Worm (Caenorhabditis elegans) whole organism, L2 larva: Measurements from ENCODE around the gene srh-18.
A peak's percentile ranks its signal among the peaks of the same experiment; 100 is the strongest.

ENCODE experiments used
- C34F6.9 ChIP-seq: fragments of 150-350 bp; optimal IDR thresholded peaks from 2 replicates; lab custom pipeline; 2014; ENCODE audit warnings: missing biosample characterization, missing genetic modification characterization
- F13H6.1 ChIP-seq: sonication (generic microtip); optimal IDR thresholded peaks from 2 replicates; lab custom pipeline; 2016; ENCODE audit warnings: missing genetic modification characterization, missing compliant biosample characterization
- R02D3.7 ChIP-seq: fragments of 150-350 bp; optimal IDR thresholded peaks from 2 replicates; lab custom pipeline; 2014; ENCODE audit warnings: missing biosample characterization, missing genetic modification characterization
- Y55F3AM.14 ChIP-seq: fragments of 200-800 bp; sonication (Bioruptor generic); optimal IDR thresholded peaks from 2 replicates; lab custom pipeline; 2018; ENCODE audit warnings: mild to moderate bottlenecking, missing genetic modification characterization, missing compliant biosample characterization
- ZK546.5 ChIP-seq: sonication (generic microtip); optimal IDR thresholded peaks from 2 replicates; lab custom pipeline; 2017; ENCODE audit warnings: missing biosample characterization, missing genetic modification characterization
- ama-1 ChIP-seq: fragments of 150-350 bp; optimal IDR thresholded peaks from 2 replicates; lab custom pipeline; 2018; ENCODE audit warnings: inconsistent platforms
- blmp-1 ChIP-seq: sonication (generic microtip); optimal IDR thresholded peaks from 2 replicates; lab custom pipeline; 2017; ENCODE audit warnings: missing genetic modification characterization, mild to moderate bottlenecking, missing compliant biosample characterization, antibody characterized with exemption, moderate library complexity; ENCODE audit not compliant: insufficient read depth
- crh-2 ChIP-seq: sonication (generic microtip); optimal IDR thresholded peaks from 2 replicates; lab custom pipeline; 2017; ENCODE audit warnings: missing biosample characterization, missing genetic modification characterization
- fos-1 ChIP-seq: fragments of 150-350 bp; optimal IDR thresholded peaks from 2 replicates; lab custom pipeline; 2014; ENCODE audit warnings: missing biosample characterization, missing genetic modification characterization
- gmeb-1 ChIP-seq: fragments of 150-350 bp; optimal IDR thresholded peaks from 2 replicates; lab custom pipeline; 2014; ENCODE audit warnings: missing biosample characterization, missing genetic modification characterization
- lin-11 ChIP-seq: fragments of 150-350 bp; sonication (generic microtip); optimal IDR thresholded peaks from 2 replicates; lab custom pipeline; 2014; ENCODE audit warnings: missing biosample characterization, missing genetic modification characterization, inconsistent platforms, mixed read lengths
- lsy-2 ChIP-seq, 2 experiments: fragments of 150-350 bp in 1 of 2; sonication (generic microtip) in 1 of 2; optimal IDR thresholded peaks; 2 replicates each; lab custom pipeline; 2014 to 2017; ENCODE audit warnings: missing biosample characterization in 2 of 2, missing genetic modification characterization in 2 of 2
- mab-5 ChIP-seq: fragments of 150-350 bp; optimal IDR thresholded peaks from 2 replicates; lab custom pipeline; 2014; ENCODE audit warnings: missing biosample characterization, missing genetic modification characterization
- mbf-1 ChIP-seq: sonication (generic microtip); optimal IDR thresholded peaks from 2 replicates; lab custom pipeline; 2017; ENCODE audit warnings: missing biosample characterization, missing genetic modification characterization
- nhr-10 ChIP-seq: sonication (generic microtip); optimal IDR thresholded peaks from 2 replicates; lab custom pipeline; 2017; ENCODE audit warnings: missing biosample characterization, missing genetic modification characterization
- nhr-11 ChIP-seq: fragments of 150-350 bp; optimal IDR thresholded peaks from 2 replicates; lab custom pipeline; 2014; ENCODE audit warnings: missing biosample characterization, missing genetic modification characterization
- nhr-129 ChIP-seq: fragments of 150-350 bp; optimal IDR thresholded peaks from 2 replicates; lab custom pipeline; 2014; ENCODE audit warnings: missing biosample characterization, missing genetic modification characterization
- nhr-21 ChIP-seq: fragments of 150-350 bp; optimal IDR thresholded peaks from 2 replicates; lab custom pipeline; 2014; ENCODE audit warnings: missing biosample characterization, missing genetic modification characterization
- nhr-23 ChIP-seq: fragments of 150-350 bp; optimal IDR thresholded peaks from 2 replicates; lab custom pipeline; 2014; ENCODE audit warnings: missing biosample characterization, missing genetic modification reagents, missing genetic modification characterization
- nhr-237 ChIP-seq: fragments of 150-350 bp; optimal IDR thresholded peaks from 2 replicates; lab custom pipeline; 2014; ENCODE audit warnings: missing biosample characterization, missing genetic modification characterization
- nhr-25 ChIP-seq: fragments of 150-350 bp; sonication (generic microtip); optimal IDR thresholded peaks from 3 replicates; lab custom pipeline; 2014; ENCODE audit warnings: missing biosample characterization, missing genetic modification characterization
- nhr-77 ChIP-seq: fragments of 150-350 bp; optimal IDR thresholded peaks from 2 replicates; lab custom pipeline; 2014; ENCODE audit warnings: missing biosample characterization, missing genetic modification characterization
- sem-4 ChIP-seq: fragments of 150-350 bp; optimal IDR thresholded peaks from 2 replicates; lab custom pipeline; 2014; ENCODE audit warnings: missing biosample characterization, missing genetic modification reagents, missing genetic modification characterization
- sma-3 ChIP-seq: sonication (generic microtip); optimal IDR thresholded peaks from 2 replicates; lab custom pipeline; 2016; ENCODE audit warnings: missing genetic modification reagents, missing genetic modification characterization, missing compliant biosample characterization
- sma-9 ChIP-seq, 2 experiments: fragments of 150-350 bp in 1 of 2; sonication (generic microtip) in 1 of 2; optimal IDR thresholded peaks; 2 replicates each; lab custom pipeline; 2014 to 2016; ENCODE audit warnings: missing genetic modification characterization in 2 of 2, mild to moderate bottlenecking in 1 of 2, missing biosample characterization in 1 of 2, missing compliant biosample characterization in 1 of 2, missing genetic modification reagents in 1 of 2, moderate library complexity in 1 of 2
- ztf-1 ChIP-seq: fragments of 200-800 bp; sonication (Bioruptor generic); conservative IDR thresholded peaks from 2 replicates; pipeline ENCODE4 v1.3.6; 2022; ENCODE audit warnings: missing genetic modification characterization, missing compliant biosample characterization
- ztf-4 ChIP-seq: fragments of 150-350 bp; optimal IDR thresholded peaks from 2 replicates; lab custom pipeline; 2014; ENCODE audit warnings: missing biosample characterization, missing genetic modification characterization

Gene srh-18

ce11 chrV:13351773-13352172 lies 33.5 kb downstream of the srh-18 start (continued):
- TF ChIP-seq gmeb-1 (tag; lab: Kevin White, UChicago): no peak
- no peak for TF ChIP-seq nhr-23 (tag; lab: Kevin White, UChicago)
- no peak for TF ChIP-seq R02D3.7 (tag; lab: Kevin White, UChicago)
- no peak for TF ChIP-seq nhr-77 (tag; lab: Kevin White, UChicago)
- TF ChIP-seq nhr-129 (tag; lab: Kevin White, UChicago): no peak
- TF ChIP-seq ZK546.5 (tag; lab: Kevin White, UChicago): no peak
- no peak for TF ChIP-seq F13H6.1 (tag; lab: Kevin White, UChicago)
- no peak for TF ChIP-seq ztf-1 (GFP tag; lab: Robert Waterston, UW)
- TF ChIP-seq nhr-11 (tag; lab: Kevin White, UChicago): no peak
- no peak for TF ChIP-seq lin-11 (tag; lab: Kevin White, UChicago)
- peak; percentile 7 for TF ChIP-seq sma-9 (GFP tag; optimal IDR thresholded peaks at IDR 0.05; lab: Kevin White, UChicago)
- no peak for TF ChIP-seq sma-9 (tag; optimal IDR thresholded peaks at IDR 0.05; lab: Kevin White, UChicago)

ce11 chrV:13352415-13352814 lies 34.2 kb downstream of the srh-18 start:
- peak; percentile 60 for TF ChIP-seq mab-5 (tag; lab: Kevin White, UChicago)
- TF ChIP-seq ZK546.5 (tag; lab: Kevin White, UChicago): no peak

ce11 chrV:13356210-13356609 lies 38.0 kb downstream of the srh-18 start:
- TF ChIP-seq sem-4 (tag; lab: Kevin White, UChicago): no peak
- no peak for TF ChIP-seq ztf-1 (GFP tag; lab: Robert Waterston, UW)
- no peak for TF ChIP-seq C34F6.9 (tag; lab: Kevin White, UChicago)
- no peak for TF ChIP-seq ama-1 (lab: Kevin White, UChicago)

ce11 chrV:13357652-13358281 lies 39.5 kb downstream of the srh-18 start, which contains the start of gene F32H5.1:
Gene F32H5.1 (minus strand): TSS chrV:13358037.
- TF ChIP-seq mbf-1 (no peak), fos-1 (tag; lab: Kevin White, UChicago) (peak; percentile 54), nhr-129 (tag; lab: Kevin White, UChicago) (peak; percentile 63), sma-9 (GFP tag; optimal IDR thresholded peaks at IDR 0.05; lab: Kevin White, UChicago) (peak; percentile 43), sma-9 (tag; optimal IDR thresholded peaks at IDR 0.05; lab: Kevin White, UChicago) (no peak), crh-2 (tag; lab: Kevin White, UChicago) (peak; percentile 13), nhr-77 (tag; lab: Kevin White, UChicago) (no peak), blmp-1 (peak; percentile 19)

- TF ChIP-seq nhr-237 (no peak), Y55F3AM.14 (no peak), ztf-4 (tag; lab: Kevin White, UChicago) (no peak), blmp-1 (peak; percentile 12), lsy-2 (tag; optimal IDR thresholded peaks at IDR 0.05; lab: Kevin White, UChicago) (peak in 1 of 2 experiments; percentile 47), sma-9 (GFP tag; optimal IDR thresholded peaks at IDR 0.05; lab: Kevin White, UChicago) (peak; percentile 23), sma-9 (tag; optimal IDR thresholded peaks at IDR 0.05; lab: Kevin White, UChicago) (no peak), nhr-10 (tag; lab: Kevin White, UChicago) (no peak), nhr-21 (tag; lab: Kevin White, UChicago) (peak; percentile 44), sma-3 (peak; percentile 30), nhr-25 (tag; lab: Kevin White, UChicago) (peak; percentile 44), ama-1 (lab: Kevin White, UChicago) (peak; percentile 30)
- TF ChIP-seq, all 48 proteins: peak for 7
These were observed 40.8 kb downstream of the srh-18 start, which contains the start of gene F32H5.3 for ce11 chrV:13358823-13359592. Gene F32H5.3 (plus strand): TSS chrV:13359335.

ce11 chrV:13360254-13360653 lies 42.0 kb downstream of the srh-18 start, which contains the start of gene F32H5.4:
Gene F32H5.4 (plus strand): TSS chrV:13360554.
- TF ChIP-seq nhr-10 (tag; lab: Kevin White, UChicago) (no peak), nhr-129 (tag; lab: Kevin White, UChicago) (no peak), nhr-237 (no peak), nhr-11 (tag; lab: Kevin White, UChicago) (no peak)
